Worm (Caenorhabditis elegans) whole organism, young adult: ENCODE results near the gene fipr-9.
A peak's percentile ranks its signal among the peaks of the same experiment; 100 is the strongest.

Source experiments
- B0261.1 ChIP-seq: sonication (generic microtip); optimal IDR thresholded peaks from 2 replicates; lab custom pipeline; 2016; ENCODE audit warnings: mild to moderate bottlenecking, missing genetic modification characterization, moderate library complexity, missing compliant biosample characterization
- C17E4.6 ChIP-seq: fragments of 200-800 bp; sonication (Bioruptor generic); IDR thresholded peaks from 2 replicates; pipeline ENCODE4 v1.3.6; 2022; ENCODE audit warnings: missing genetic modification reagents, missing genetic modification characterization, missing compliant biosample characterization
- D2030.7 ChIP-seq: fragments of 200-800 bp; sonication (Bioruptor generic); IDR thresholded peaks from 2 replicates; pipeline ENCODE4 v1.3.6; 2022; ENCODE audit warnings: missing genetic modification reagents, missing genetic modification characterization, missing compliant biosample characterization
- F22D6.2 ChIP-seq: sonication (generic microtip); optimal IDR thresholded peaks from 2 replicates; lab custom pipeline; 2016; ENCODE audit warnings: mild to moderate bottlenecking, missing genetic modification characterization, missing compliant biosample characterization
- F33H1.4 ChIP-seq: fragments of 200-800 bp; sonication (Bioruptor generic); IDR thresholded peaks from 2 replicates; pipeline ENCODE4 v1.3.6; 2022; ENCODE audit warnings: missing genetic modification reagents, missing genetic modification characterization, missing compliant biosample characterization
- F49E8.2 ChIP-seq: sonication (generic microtip); optimal IDR thresholded peaks from 3 replicates; lab custom pipeline; 2017; ENCODE audit warnings: missing genetic modification characterization, mild to moderate bottlenecking, missing compliant biosample characterization, antibody characterized with exemption, moderate library complexity; ENCODE audit not compliant: insufficient read depth
- T26A5.8 ChIP-seq: sonication (generic microtip); optimal IDR thresholded peaks from 2 replicates; lab custom pipeline; 2016; ENCODE audit warnings: missing genetic modification characterization, missing compliant biosample characterization
- Y53G8AR.9 ChIP-seq: fragments of 200-800 bp; sonication (Bioruptor generic); conservative IDR thresholded peaks from 2 replicates; pipeline ENCODE4 v1.3.6; 2022; ENCODE audit warnings: missing genetic modification reagents, missing genetic modification characterization, missing compliant biosample characterization
- akir-1 ChIP-seq: fragments of 200-800 bp; sonication (Bioruptor generic); optimal IDR thresholded peaks from 2 replicates; lab custom pipeline; 2018; ENCODE audit warnings: mild to moderate bottlenecking, missing genetic modification characterization, moderate library complexity, missing compliant biosample characterization
- ama-1 ChIP-seq, 3 experiments: fragments of 150-350 bp in 1 of 3; sonication (generic microtip) in 2 of 3; optimal IDR thresholded peaks; 2 replicates each; lab custom pipeline; 2014 to 2018; ENCODE audit warnings: missing biosample characterization in 2 of 3, missing genetic modification characterization in 2 of 3, missing genetic modification reagents in 2 of 3
- aptf-2 ChIP-seq: fragments of 200-800 bp; sonication (Bioruptor generic); conservative IDR thresholded peaks from 2 replicates; pipeline ENCODE4 v1.3.6; 2022; ENCODE audit warnings: missing genetic modification reagents, missing genetic modification characterization, missing compliant biosample characterization
- cebp-1 ChIP-seq, 2 experiments: fragments of 200-800 bp in 1 of 2; sonication (Bioruptor generic) in 1 of 2; sonication (generic microtip) in 1 of 2; IDR thresholded peaks in 1 of 2; optimal IDR thresholded peaks in 1 of 2; 2 replicates each; pipeline versions ENCODE4 v1.3.6 to Lab custom; 2017 to 2022; ENCODE audit warnings: missing compliant biosample characterization in 2 of 2, missing genetic modification characterization in 2 of 2, mild to moderate bottlenecking in 1 of 2, missing genetic modification reagents in 1 of 2, moderate library complexity in 1 of 2
- cebp-2 ChIP-seq: fragments of 200-800 bp; sonication (Bioruptor generic); IDR thresholded peaks from 2 replicates; pipeline ENCODE4 v1.3.6; 2022; ENCODE audit warnings: missing genetic modification characterization, missing compliant biosample characterization
- ceh-100 ChIP-seq: fragments of 200-800 bp; sonication (Bioruptor generic); IDR thresholded peaks from 2 replicates; pipeline ENCODE4 v1.3.6; 2022; ENCODE audit warnings: missing genetic modification reagents, missing genetic modification characterization, missing compliant biosample characterization
- ceh-91 ChIP-seq: fragments of 200-800 bp; sonication (Bioruptor generic); IDR thresholded peaks from 2 replicates; pipeline ENCODE4 v1.3.6; 2022; ENCODE audit warnings: missing genetic modification reagents, missing genetic modification characterization, missing compliant biosample characterization
- dpl-1 ChIP-seq: fragments of 150-350 bp; optimal IDR thresholded peaks from 2 replicates; lab custom pipeline; 2014; ENCODE audit warnings: missing biosample characterization, missing genetic modification reagents, missing genetic modification characterization
- efl-1 ChIP-seq: fragments of 150-350 bp; optimal IDR thresholded peaks from 2 replicates; lab custom pipeline; 2014; ENCODE audit warnings: missing biosample characterization, missing genetic modification reagents, missing genetic modification characterization
- ets-4 ChIP-seq: fragments of 200-800 bp; sonication (Bioruptor generic); optimal IDR thresholded peaks from 2 replicates; lab custom pipeline; 2018; ENCODE audit warnings: mild to moderate bottlenecking, missing genetic modification characterization, missing compliant biosample characterization
- hmg-1.2 ChIP-seq: fragments of 200-800 bp; sonication (Bioruptor generic); IDR thresholded peaks from 2 replicates; pipeline ENCODE4 v1.3.6; 2022; ENCODE audit warnings: missing genetic modification reagents, missing genetic modification characterization, missing compliant biosample characterization
- hsf-1 ChIP-seq: fragments of 200-800 bp; sonication (Bioruptor generic); IDR thresholded peaks from 2 replicates; pipeline ENCODE4 v1.3.6; 2022; ENCODE audit warnings: missing genetic modification reagents, missing genetic modification characterization, missing compliant biosample characterization
- let-526 ChIP-seq: fragments of 200-800 bp; sonication (Bioruptor generic); IDR thresholded peaks from 2 replicates; pipeline ENCODE4 v1.3.6; 2022; ENCODE audit warnings: missing genetic modification reagents, missing genetic modification characterization, missing compliant biosample characterization
- let-607 ChIP-seq, 2 experiments: fragments of 200-800 bp in 1 of 2; sonication (Bioruptor generic) in 1 of 2; sonication (generic microtip) in 1 of 2; optimal IDR thresholded peaks; 2 replicates each; lab custom pipeline; 2016 to 2018; ENCODE audit warnings: mild to moderate bottlenecking in 2 of 2, missing compliant biosample characterization in 2 of 2, missing genetic modification characterization in 2 of 2, moderate library complexity in 2 of 2, missing genotype in 1 of 2
- lin-40 ChIP-seq: sonication (generic microtip); optimal IDR thresholded peaks from 2 replicates; lab custom pipeline; 2016; ENCODE audit warnings: missing genetic modification characterization, mild to moderate bottlenecking, missing compliant biosample characterization, missing genotype, missing genetic modification reagents
- lin-54 ChIP-seq: fragments of 200-800 bp; sonication (Bioruptor generic); optimal IDR thresholded peaks from 2 replicates; lab custom pipeline; 2018; ENCODE audit warnings: mild to moderate bottlenecking, missing genetic modification characterization, missing compliant biosample characterization
- madf-3 ChIP-seq: fragments of 200-800 bp; sonication (Bioruptor generic); IDR thresholded peaks from 2 replicates; pipeline ENCODE4 v1.3.6; 2022; ENCODE audit warnings: missing genetic modification reagents, missing genetic modification characterization, missing compliant biosample characterization
- madf-6 ChIP-seq: fragments of 200-800 bp; sonication (Bioruptor generic); IDR thresholded peaks from 2 replicates; pipeline ENCODE4 v1.3.6; 2022; ENCODE audit warnings: missing genetic modification reagents, missing genetic modification characterization, missing compliant biosample characterization
- madf-8 ChIP-seq: fragments of 200-800 bp; sonication (Bioruptor generic); conservative IDR thresholded peaks from 2 replicates; pipeline ENCODE4 v1.3.6; 2022; ENCODE audit warnings: missing genetic modification reagents, missing genetic modification characterization, missing compliant biosample characterization
- mel-28 ChIP-seq: sonication (generic microtip); optimal IDR thresholded peaks from 2 replicates; lab custom pipeline; 2016; ENCODE audit warnings: borderline replicate concordance, mild to moderate bottlenecking, missing genetic modification characterization, missing compliant biosample characterization
- mxl-1 ChIP-seq: sonication (generic microtip); optimal IDR thresholded peaks from 2 replicates; lab custom pipeline; 2016; ENCODE audit warnings: missing genetic modification characterization, missing compliant biosample characterization
- nfya-2 ChIP-seq: fragments of 200-800 bp; sonication (Bioruptor generic); IDR thresholded peaks from 2 replicates; pipeline ENCODE4 v1.3.6; 2022; ENCODE audit warnings: missing genetic modification reagents, missing genetic modification characterization, missing compliant biosample characterization
- repo-1 ChIP-seq: sonication (generic microtip); optimal IDR thresholded peaks from 2 replicates; lab custom pipeline; 2017; ENCODE audit warnings: mild to moderate bottlenecking, missing genetic modification characterization, missing compliant biosample characterization
- rpc-1 ChIP-seq, 2 experiments: fragments of 150-350 bp in 1 of 2; sonication (generic microtip) in 1 of 2; optimal IDR thresholded peaks; 2 replicates each; lab custom pipeline; 2014 to 2018; ENCODE audit warnings: missing biosample characterization in 1 of 2, missing genetic modification characterization in 1 of 2, missing genetic modification reagents in 1 of 2, missing genotype in 1 of 2
- sdz-38 ChIP-seq: sonication (generic microtip); optimal IDR thresholded peaks from 2 replicates; lab custom pipeline; 2016; ENCODE audit warnings: missing genotype, missing genetic modification characterization, missing compliant biosample characterization
- somi-1 ChIP-seq: fragments of 200-800 bp; sonication (Bioruptor generic); optimal IDR thresholded peaks from 2 replicates; lab custom pipeline; 2018; ENCODE audit warnings: mild to moderate bottlenecking, missing genetic modification characterization, missing compliant biosample characterization
- sptf-2 ChIP-seq: fragments of 200-800 bp; sonication (Bioruptor generic); optimal IDR thresholded peaks from 2 replicates; lab custom pipeline; 2018; ENCODE audit warnings: mild to moderate bottlenecking, missing genetic modification characterization, missing compliant biosample characterization
- tbp1 ChIP-seq: fragments of 200-800 bp; sonication (Bioruptor generic); optimal IDR thresholded peaks from 2 replicates; lab custom pipeline; 2018; ENCODE audit warnings: mild to moderate bottlenecking, missing genetic modification characterization, missing compliant biosample characterization
- unc-130 ChIP-seq: sonication (generic microtip); optimal IDR thresholded peaks from 2 replicates; lab custom pipeline; 2016; ENCODE audit warnings: missing genetic modification reagents, missing genetic modification characterization, missing compliant biosample characterization
- zim-3 ChIP-seq: sonication (generic microtip); optimal IDR thresholded peaks from 2 replicates; lab custom pipeline; 2017; ENCODE audit warnings: mild to moderate bottlenecking, missing genetic modification characterization, moderate library complexity, missing compliant biosample characterization
- ztf-18 ChIP-seq: sonication (generic microtip); optimal IDR thresholded peaks from 2 replicates; lab custom pipeline; 2016; ENCODE audit warnings: missing genotype, mild to moderate bottlenecking, missing genetic modification characterization, missing compliant biosample characterization
- ztf-22 ChIP-seq: fragments of 200-800 bp; sonication (Bioruptor generic); optimal IDR thresholded peaks from 2 replicates; lab custom pipeline; 2018; ENCODE audit warnings: mild to moderate bottlenecking, missing genetic modification characterization, moderate library complexity, missing compliant biosample characterization
- ztf-25 ChIP-seq: fragments of 200-800 bp; sonication (Bioruptor generic); IDR thresholded peaks from 2 replicates; pipeline ENCODE4 v1.3.6; 2022; ENCODE audit warnings: missing genetic modification reagents, missing genetic modification characterization, missing compliant biosample characterization
- ztf-28 ChIP-seq: fragments of 200-800 bp; sonication (Bioruptor generic); IDR thresholded peaks from 2 replicates; pipeline ENCODE4 v1.3.6; 2022; ENCODE audit warnings: missing genetic modification reagents, missing genetic modification characterization, missing compliant biosample characterization
- ztf-3 ChIP-seq: fragments of 200-800 bp; sonication (Bioruptor generic); optimal IDR thresholded peaks from 2 replicates; lab custom pipeline; 2018; ENCODE audit warnings: mild to moderate bottlenecking, missing genetic modification characterization, missing compliant biosample characterization

The fipr-9 gene

ce11 chrV:10203435-10204009 is 17.9 kb upstream of the fipr-9 start, which contains the start of gene chpf-1 (continued):
- TF ChIP-seq rpc-1 (optimal IDR thresholded peaks at IDR 0.05; lab: Kevin White, UChicago), result no peak
- no peak for TF ChIP-seq rpc-1 (tag; optimal IDR thresholded peaks at IDR 0.05; lab: Kevin White, UChicago)
- TF ChIP-seq ztf-18 (tag; lab: Kevin White, UChicago), result peak; percentile 56
- TF ChIP-seq zim-3 (tag; lab: Kevin White, UChicago), result no peak
- TF ChIP-seq cebp-2 (GFP tag; lab: Robert Waterston, UW), result no peak
- TF ChIP-seq lin-54 (GFP tag; lab: Kevin White, UChicago), result no peak
- TF ChIP-seq ztf-22 (GFP tag; lab: Kevin White, UChicago), result no peak
- no peak for TF ChIP-seq Y53G8AR.9 (GFP tag; lab: Robert Waterston, UW)
- no peak for TF ChIP-seq sptf-2
- no peak for TF ChIP-seq madf-3
- no peak for TF ChIP-seq nfya-2 (GFP tag; lab: Robert Waterston, UW)
- TF ChIP-seq ceh-100 (GFP tag; lab: Robert Waterston, UW), result no peak
- 0 out of 2 replicates have a peak, but pooled peaks have one; percentile 17 for TF ChIP-seq madf-6 (GFP tag; lab: Robert Waterston, UW)
- no peak for TF ChIP-seq let-607 (tag; optimal IDR thresholded peaks at IDR 0.05; lab: Kevin White, UChicago)
- no peak for TF ChIP-seq cebp-1 (GFP tag; IDR thresholded peaks at IDR 0.05; lab: Robert Waterston, UW)
- TF ChIP-seq cebp-1 (tag; optimal IDR thresholded peaks at IDR 0.05; lab: Kevin White, UChicago), result peak; percentile 2
- TF ChIP-seq mxl-1, result no peak
- no peak for TF ChIP-seq ets-4 (GFP tag; lab: Kevin White, UChicago)
- no peak for TF ChIP-seq hmg-1.2 (GFP tag; lab: Robert Waterston, UW)

ce11 chrV:10204863-10205338 is 16.6 kb upstream of the fipr-9 start, which contains the start of the genes ZK856.19 and ZK856.11:
Gene ZK856.19 (minus strand): TSS chrV:10204913.
Gene ZK856.11 (minus strand): TSS chrV:10204938.
- TF ChIP-seq ceh-91 (GFP tag; lab: Robert Waterston, UW), result no peak
- no peak for TF ChIP-seq F33H1.4 (GFP tag; lab: Robert Waterston, UW)
- TF ChIP-seq C17E4.6, result no peak
- TF ChIP-seq lin-40 (tag; lab: Kevin White, UChicago), result peak; percentile 61
- no peak for TF ChIP-seq cebp-1 (GFP tag; IDR thresholded peaks at IDR 0.05; lab: Robert Waterston, UW)
- TF ChIP-seq cebp-1 (tag; optimal IDR thresholded peaks at IDR 0.05; lab: Kevin White, UChicago), result peak; percentile 54
- no peak for TF ChIP-seq ama-1 (optimal IDR thresholded peaks at IDR 0.05; lab: Kevin White, UChicago)
- no peak for TF ChIP-seq ama-1 (GFP tag; optimal IDR thresholded peaks at IDR 0.05; lab: Kevin White, UChicago)
- no peak for TF ChIP-seq ztf-3 (GFP tag; lab: Kevin White, UChicago)
- TF ChIP-seq B0261.1 (tag; lab: Kevin White, UChicago), result no peak
- TF ChIP-seq repo-1 (tag; lab: Kevin White, UChicago), result no peak
- TF ChIP-seq somi-1 (GFP tag; lab: Kevin White, UChicago), result no peak
- TF ChIP-seq sdz-38 (tag; lab: Kevin White, UChicago), result no peak
- TF ChIP-seq hmg-1.2 (GFP tag; lab: Robert Waterston, UW), result peak; percentile 32; the same call in 1 of the 2 replicates
- no peak for TF ChIP-seq efl-1 (GFP tag; lab: Kevin White, UChicago)
- TF ChIP-seq lin-54 (GFP tag; lab: Kevin White, UChicago), result peak; percentile 58
- no peak for TF ChIP-seq rpc-1 (optimal IDR thresholded peaks at IDR 0.05; lab: Kevin White, UChicago)
- no peak for TF ChIP-seq rpc-1 (tag; optimal IDR thresholded peaks at IDR 0.05; lab: Kevin White, UChicago)
- no peak for TF ChIP-seq madf-3
- no peak for TF ChIP-seq mel-28 (tag; lab: Kevin White, UChicago)
- TF ChIP-seq let-526 (GFP tag; lab: Robert Waterston, UW), result no peak
- TF ChIP-seq sptf-2, result no peak
- peak; percentile 93 for TF ChIP-seq ztf-18 (tag; lab: Kevin White, UChicago)
- TF ChIP-seq F49E8.2 (tag; lab: Kevin White, UChicago), result peak; percentile 41
- no peak for TF ChIP-seq T26A5.8 (tag; lab: Kevin White, UChicago)
- TF ChIP-seq tbp1 (GFP tag; lab: Kevin White, UChicago), result peak; percentile 44
- TF ChIP-seq F22D6.2 (tag; lab: Kevin White, UChicago), result no peak
- no peak for TF ChIP-seq akir-1 (GFP tag; lab: Kevin White, UChicago)
- no peak for TF ChIP-seq madf-8 (GFP tag; lab: Robert Waterston, UW)
- TF ChIP-seq unc-130 (GFP tag; lab: Kevin White, UChicago), result peak; percentile 5
- peak; percentile 17; the same call in 1 of the 2 replicates for TF ChIP-seq D2030.7 (GFP tag; lab: Robert Waterston, UW)
- TF ChIP-seq aptf-2 (GFP tag; lab: Robert Waterston, UW), result no peak
- TF ChIP-seq ztf-25, result no peak
- TF ChIP-seq dpl-1 (GFP tag; lab: Kevin White, UChicago), result no peak
- TF ChIP-seq nfya-2 (GFP tag; lab: Robert Waterston, UW), result no peak
- TF ChIP-seq hsf-1 (GFP tag; lab: Robert Waterston, UW), result 0 out of 2 replicates have a peak, but pooled peaks have one; percentile 18
- no peak for TF ChIP-seq ztf-28
